Worm (Caenorhabditis elegans): Measurements from ENCODE around the gene M88.3.

M88.3 gene

DNA sequence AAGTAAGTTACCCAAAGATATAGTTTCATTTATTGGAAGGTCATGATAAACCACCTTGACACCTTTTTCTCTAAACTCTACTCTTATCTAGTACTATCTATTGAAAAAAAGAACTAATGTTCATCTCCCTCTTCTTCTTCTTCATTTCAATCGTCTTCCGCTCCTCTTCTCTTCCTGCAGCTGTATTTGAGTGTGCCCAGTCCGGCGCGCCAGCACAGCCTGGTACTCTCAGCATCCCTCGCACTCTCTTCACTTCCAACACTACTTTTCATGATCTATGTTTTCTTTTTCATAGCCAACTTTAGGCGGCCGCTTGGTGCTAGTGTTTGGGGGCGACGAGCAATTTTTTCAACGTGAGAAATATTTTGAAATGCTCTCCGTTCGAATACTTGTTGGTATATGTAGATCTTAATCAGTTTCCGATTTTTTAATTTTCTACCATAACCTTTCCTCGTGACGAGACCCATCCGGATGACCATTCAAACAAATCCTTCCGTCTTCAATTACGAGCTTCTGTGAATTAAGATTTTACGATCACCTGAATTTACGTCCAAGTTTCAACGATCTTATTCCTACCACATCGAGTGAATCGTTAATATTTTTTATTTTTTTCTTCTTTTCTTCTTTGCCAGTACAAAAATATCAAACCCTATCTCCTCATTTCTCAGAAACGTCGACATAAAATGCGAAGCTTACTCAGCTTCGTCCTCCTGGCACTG, 17.4 kb upstream of the M88.3 start, which contains the start of gene pan-1 (continued):
- peak; percentile 46; the same call in 1 of the 2 replicates for TF ChIP-seq arid-1 (GFP tag; conservative IDR thresholded peaks at IDR 0.05)
- TF ChIP-seq ZK337.2 (GFP tag; IDR thresholded peaks at IDR 0.05) = no peak
- TF ChIP-seq dmd-9 (GFP tag; IDR thresholded peaks at IDR 0.05) = no peak
- TF ChIP-seq ceh-44 (GFP tag; IDR thresholded peaks at IDR 0.05) = no peak
- no peak for TF ChIP-seq F44E2.7 (GFP tag; IDR thresholded peaks at IDR 0.05)
- TF ChIP-seq vab-7 (GFP tag; IDR thresholded peaks at IDR 0.05) = no peak
- no peak for TF ChIP-seq fos-1 (tag; optimal IDR thresholded peaks at IDR 0.05)
- TF ChIP-seq mxl-3 (GFP tag; optimal IDR thresholded peaks at IDR 0.05) = peak; percentile 68
- no peak for TF ChIP-seq daf-12 (tag; optimal IDR thresholded peaks at IDR 0.05)
- no peak for TF ChIP-seq lin-13 (GFP tag; optimal IDR thresholded peaks at IDR 0.05)
- TF ChIP-seq pqm-1 (tag; optimal IDR thresholded peaks at IDR 0.05) = peak; percentile 39
- no peak for TF ChIP-seq saeg-2 (GFP tag; IDR thresholded peaks at IDR 0.05)
- TF ChIP-seq nhr-77 (tag; optimal IDR thresholded peaks at IDR 0.05) = no peak
- TF ChIP-seq ama-1 (optimal IDR thresholded peaks at IDR 0.05) = no peak
- no peak for TF ChIP-seq zip-11 (GFP tag; IDR thresholded peaks at IDR 0.05)
- TF ChIP-seq spr-1 (tag; optimal IDR thresholded peaks at IDR 0.05) = no peak

DNA sequence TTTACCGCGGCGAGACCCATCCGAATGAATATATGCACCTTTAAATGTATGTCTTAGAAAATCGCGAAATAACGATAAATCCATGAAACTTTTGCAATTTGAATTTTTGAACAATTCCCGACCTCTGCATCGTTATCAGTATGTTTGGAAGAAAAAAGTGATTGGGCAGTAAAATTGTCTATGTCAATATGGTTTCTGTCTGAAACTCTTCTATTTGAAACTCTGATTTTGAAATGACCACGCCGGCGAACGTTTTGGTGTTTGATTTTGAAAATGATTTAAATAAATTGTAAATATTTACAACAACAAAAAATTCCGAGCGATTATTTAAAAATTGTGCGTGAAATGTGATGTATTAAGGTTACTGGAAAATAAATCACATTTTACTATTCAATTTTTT, 16.4 kb upstream of the M88.3 start:
- TF ChIP-seq dmd-8 (GFP tag; IDR thresholded peaks at IDR 0.05) (no peak), pqm-1 (tag; optimal IDR thresholded peaks at IDR 0.05) (peak; percentile 61), nhr-28 (tag; optimal IDR thresholded peaks at IDR 0.05) (peak; percentile 14), dve-1 (tag; optimal IDR thresholded peaks at IDR 0.05; ENCODE audit: insufficient read depth) (peak; percentile 51), daf-16 (GFP tag; optimal IDR thresholded peaks at IDR 0.05) (no peak), daf-16 (tag; optimal IDR thresholded peaks at IDR 0.05) (peak; percentile 80), php-3 (GFP tag; IDR thresholded peaks at IDR 0.05) (0 out of 2 replicates have a peak, but pooled peaks have one; percentile 21)

DNA sequence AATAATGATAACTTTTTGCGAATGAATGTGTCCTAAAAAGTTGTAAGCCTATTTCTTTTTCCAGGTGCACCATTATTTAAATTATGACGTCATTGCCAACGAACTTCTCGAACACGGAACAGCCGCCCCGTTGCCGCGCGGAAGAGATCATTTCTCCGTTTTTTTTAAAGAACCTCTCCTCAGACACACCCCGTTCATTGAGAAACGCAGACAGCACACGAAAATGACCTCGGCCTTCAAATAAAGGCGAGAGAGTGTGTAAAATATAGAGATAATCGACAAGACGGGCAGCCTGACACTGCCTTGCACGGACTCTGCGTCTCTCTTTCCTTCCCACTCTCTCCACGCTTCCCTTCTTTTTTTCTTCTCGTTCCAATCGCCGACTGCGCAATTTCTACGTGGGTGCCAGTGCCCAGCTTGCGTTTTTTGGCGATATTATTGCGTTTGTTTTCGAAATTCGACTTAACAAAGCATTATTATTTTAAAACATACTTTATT, 15.6 kb upstream of the M88.3 start:
- TF ChIP-seq nhr-237 (tag; optimal IDR thresholded peaks at IDR 0.05) (no peak), nhr-25 (tag; optimal IDR thresholded peaks at IDR 0.05; ENCODE audit: borderline replicate concordance, insufficient read depth) (peak; percentile 91), lim-7 (GFP tag; IDR thresholded peaks at IDR 0.05) (no peak), daf-16 (GFP tag; optimal IDR thresholded peaks at IDR 0.05) (peak in 1 of 2 experiments; percentile 63), daf-16 (tag; optimal IDR thresholded peaks at IDR 0.05) (peak; percentile 53), egl-43 (GFP tag; IDR thresholded peaks at IDR 0.05) (peak; percentile 79), unc-39 (tag; optimal IDR thresholded peaks at IDR 0.05) (no peak), lin-39 (tag; optimal IDR thresholded peaks at IDR 0.05) (no peak), madf-9 (GFP tag; conservative IDR thresholded peaks at IDR 0.05) (peak; percentile 91), nhr-111 (GFP tag; optimal IDR thresholded peaks at IDR 0.05) (no peak), D1046.2 (GFP tag; IDR thresholded peaks at IDR 0.05) (no peak), F26F4.8 (GFP tag; conservative IDR thresholded peaks at IDR 0.05) (no peak), mdl-1 (tag; optimal IDR thresholded peaks at IDR 0.05) (peak; percentile 47 to 63), php-3 (GFP tag; IDR thresholded peaks at IDR 0.05) (0 out of 2 replicates have a peak, but pooled peaks have one; percentile 39), daf-8 (GFP tag; IDR thresholded peaks at IDR 0.05) (no peak), set-16 (GFP tag; IDR thresholded peaks at IDR 0.05) (peak; percentile 67), spr-1 (tag; optimal IDR thresholded peaks at IDR 0.05) (peak; percentile 31), saeg-2 (GFP tag; IDR thresholded peaks at IDR 0.05) (no peak; the same call in 1 of the 2 replicates), ceh-82 (tag; optimal IDR thresholded peaks at IDR 0.05) (no peak), spr-3 (GFP tag; optimal IDR thresholded peaks at IDR 0.05) (no peak), mxl-3 (GFP tag; optimal IDR thresholded peaks at IDR 0.05) (peak; percentile 90), ceh-28 (tag; optimal IDR thresholded peaks at IDR 0.05) (no peak), aha-1 (tag) (peak; percentile 95), lin-13 (GFP tag; optimal IDR thresholded peaks at IDR 0.05) (no peak), zfp-2 (tag; optimal IDR thresholded peaks at IDR 0.05) (no peak), mes-2 (tag; optimal IDR thresholded peaks at IDR 0.05; ENCODE audit: poor library complexity, severe bottlenecking) (peak; percentile 66), lin-1 (GFP tag; IDR thresholded peaks at IDR 0.05) (peak; percentile 66; the same call in 1 of the 2 replicates), T26A8.4 (GFP tag; IDR thresholded peaks at IDR 0.05) (peak; percentile 78), nhr-10 (tag; optimal IDR thresholded peaks at IDR 0.05) (peak; percentile 21), zag-1 (tag; optimal IDR thresholded peaks at IDR 0.05) (no peak), hlh-30 (tag; optimal IDR thresholded peaks at IDR 0.05; ENCODE audit: insufficient read depth) (peak; percentile 84), rbr-2 (tag; optimal IDR thresholded peaks at IDR 0.05) (peak; percentile 72)
